Worm (Caenorhabditis elegans) whole organism, midembryonic: ENCODE results near the gene F56C3.4.

ENCODE experiments used
- flt-1 ChIP-seq: fragments of 200-800 bp; sonication (Bioruptor generic); IDR thresholded peaks from 2 replicates; pipeline ENCODE4 v1.3.6; 2022; ENCODE audit warnings: missing genetic modification characterization, missing compliant biosample characterization
- ref-1 ChIP-seq: fragments of 200-800 bp; sonication (Bioruptor generic); conservative IDR thresholded peaks from 2 replicates; pipeline ENCODE4 v1.3.6; 2022; ENCODE audit warnings: missing genetic modification reagents, missing genetic modification characterization, missing compliant biosample characterization
- ztf-23 ChIP-seq: fragments of 200-800 bp; sonication (Bioruptor generic); IDR thresholded peaks from 2 replicates; pipeline ENCODE4 v1.3.6; 2022; ENCODE audit warnings: missing genetic modification reagents, missing genetic modification characterization, missing compliant biosample characterization

DNA sequence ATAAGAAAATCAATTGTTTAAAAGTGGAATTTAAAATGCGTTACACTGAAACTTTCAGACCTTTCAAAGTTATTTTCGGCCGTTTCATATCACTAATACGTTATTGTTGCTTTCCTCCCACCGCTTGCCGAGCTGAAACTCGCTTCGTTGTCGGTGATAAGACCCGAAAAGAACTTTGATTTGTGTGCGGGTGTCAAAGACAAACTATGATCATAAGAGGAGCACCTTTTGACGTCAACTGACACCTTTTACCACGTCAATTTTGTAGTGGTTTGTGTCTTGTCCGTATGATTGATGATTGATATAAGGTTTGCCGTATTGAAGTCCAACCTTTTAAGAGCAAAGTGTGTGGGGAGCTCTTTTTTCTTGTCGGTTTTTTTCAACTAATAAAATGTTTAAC is 23.5 kb downstream of the F56C3.4 start, which contains the start of gene ttr-37:
- TF ChIP-seq ref-1 (GFP tag; lab: Robert Waterston, UW) (no peak), flt-1 (GFP tag; lab: Robert Waterston, UW) (no peak), ztf-23 (GFP tag; lab: Robert Waterston, UW) (no peak)
